Worm (Caenorhabditis elegans) whole organism, young adult: ENCODE results near the gene clec-150.
A peak's percentile ranks its signal among the peaks of the same experiment; 100 is the strongest.

Experiments
- B0035.1 ChIP-seq: sonication (generic microtip); optimal IDR thresholded peaks from 2 replicates; lab custom pipeline; 2016; ENCODE audit warnings: missing genetic modification characterization, mild to moderate bottlenecking, missing compliant biosample characterization, missing genotype, missing genetic modification reagents
- B0336.3 ChIP-seq: fragments of 200-800 bp; sonication (Bioruptor generic); IDR thresholded peaks from 2 replicates; pipeline ENCODE4 v1.3.6; 2022; ENCODE audit warnings: missing genetic modification characterization, missing compliant biosample characterization
- C06A6.2 ChIP-seq: fragments of 200-800 bp; sonication (Bioruptor generic); conservative IDR thresholded peaks from 2 replicates; pipeline ENCODE4 v1.3.6; 2022; ENCODE audit warnings: missing genetic modification characterization, missing compliant biosample characterization
- D2030.7 ChIP-seq: fragments of 200-800 bp; sonication (Bioruptor generic); IDR thresholded peaks from 2 replicates; pipeline ENCODE4 v1.3.6; 2022; ENCODE audit warnings: missing genetic modification reagents, missing genetic modification characterization, missing compliant biosample characterization
- F52B5.7 ChIP-seq: sonication (generic microtip); optimal IDR thresholded peaks from 2 replicates; lab custom pipeline; 2016; ENCODE audit warnings: mild to moderate bottlenecking, missing genetic modification characterization, missing compliant biosample characterization
- F55B11.4 ChIP-seq: sonication (generic microtip); optimal IDR thresholded peaks from 2 replicates; lab custom pipeline; 2016; ENCODE audit warnings: missing compliant biosample characterization, missing genetic modification characterization, borderline replicate concordance; ENCODE audit not compliant: insufficient read depth
- F57A8.1 ChIP-seq: fragments of 200-800 bp; sonication (Bioruptor generic); optimal IDR thresholded peaks from 2 replicates; lab custom pipeline; 2018; ENCODE audit warnings: mild to moderate bottlenecking, missing genetic modification characterization, moderate library complexity, missing compliant biosample characterization
- Y53F4B.3 ChIP-seq: fragments of 200-800 bp; sonication (Bioruptor generic); IDR thresholded peaks from 2 replicates; pipeline ENCODE4 v1.3.6; 2022; ENCODE audit warnings: missing genetic modification reagents, missing genetic modification characterization, missing compliant biosample characterization
- Y67H2A.10 ChIP-seq: fragments of 200-800 bp; sonication (Bioruptor generic); conservative IDR thresholded peaks from 2 replicates; pipeline ENCODE4 v1.3.6; 2022; ENCODE audit warnings: missing genetic modification reagents, missing genetic modification characterization, missing compliant biosample characterization
- Y79H2A.3 ChIP-seq: fragments of 200-800 bp; sonication (Bioruptor generic); conservative IDR thresholded peaks from 2 replicates; pipeline ENCODE4 v1.3.6; 2022; ENCODE audit warnings: missing genetic modification reagents, missing genetic modification characterization, missing compliant biosample characterization
- athp-1 ChIP-seq: sonication (generic microtip); optimal IDR thresholded peaks from 2 replicates; lab custom pipeline; 2017; ENCODE audit warnings: mild to moderate bottlenecking, missing genetic modification characterization, missing compliant biosample characterization
- attf-5 ChIP-seq: fragments of 200-800 bp; sonication (Bioruptor generic); optimal IDR thresholded peaks from 2 replicates; lab custom pipeline; 2018; ENCODE audit warnings: mild to moderate bottlenecking, missing genetic modification characterization, missing compliant biosample characterization
- attf-6 ChIP-seq: fragments of 200-800 bp; sonication (Bioruptor generic); IDR thresholded peaks from 2 replicates; pipeline ENCODE4 v1.3.6; 2022; ENCODE audit warnings: missing genetic modification reagents, missing genetic modification characterization, missing compliant biosample characterization
- ceh-79 ChIP-seq: sonication (generic microtip); optimal IDR thresholded peaks from 2 replicates; lab custom pipeline; 2017; ENCODE audit warnings: mild to moderate bottlenecking, missing genetic modification characterization, missing compliant biosample characterization
- dox-1 ChIP-seq: fragments of 200-800 bp; sonication (Bioruptor generic); IDR thresholded peaks from 2 replicates; pipeline ENCODE4 v1.3.6; 2022; ENCODE audit warnings: missing genetic modification reagents, missing genetic modification characterization, missing compliant biosample characterization
- egrh-3 ChIP-seq: fragments of 200-800 bp; sonication (Bioruptor generic); IDR thresholded peaks from 2 replicates; pipeline ENCODE4 v1.3.6; 2022; ENCODE audit warnings: missing genetic modification reagents, missing genetic modification characterization, missing compliant biosample characterization
- fkh-3 ChIP-seq: sonication (generic microtip); optimal IDR thresholded peaks from 2 replicates; lab custom pipeline; 2016; ENCODE audit warnings: mild to moderate bottlenecking, missing genetic modification characterization, missing compliant biosample characterization
- him-1 ChIP-seq: sonication (generic microtip); optimal IDR thresholded peaks from 2 replicates; lab custom pipeline; 2016; ENCODE audit warnings: missing genotype, missing genetic modification reagents, missing genetic modification characterization, missing compliant biosample characterization
- hmg-1.2 ChIP-seq: fragments of 200-800 bp; sonication (Bioruptor generic); IDR thresholded peaks from 2 replicates; pipeline ENCODE4 v1.3.6; 2022; ENCODE audit warnings: missing genetic modification reagents, missing genetic modification characterization, missing compliant biosample characterization
- lag-1 ChIP-seq: fragments of 200-800 bp; sonication (Bioruptor generic); IDR thresholded peaks from 2 replicates; pipeline ENCODE4 v1.3.6; 2022; ENCODE audit warnings: missing genetic modification reagents, missing genetic modification characterization, missing compliant biosample characterization
- lsl-1 ChIP-seq: fragments of 200-800 bp; sonication (Bioruptor generic); optimal IDR thresholded peaks from 2 replicates; lab custom pipeline; 2018; ENCODE audit warnings: mild to moderate bottlenecking, missing genetic modification characterization, moderate library complexity, missing compliant biosample characterization
- madf-10 ChIP-seq: sonication (generic microtip); optimal IDR thresholded peaks from 2 replicates; lab custom pipeline; 2016; ENCODE audit warnings: mild to moderate bottlenecking, missing genetic modification characterization, missing compliant biosample characterization
- madf-3 ChIP-seq: fragments of 200-800 bp; sonication (Bioruptor generic); IDR thresholded peaks from 2 replicates; pipeline ENCODE4 v1.3.6; 2022; ENCODE audit warnings: missing genetic modification reagents, missing genetic modification characterization, missing compliant biosample characterization
- mcd-1 ChIP-seq: fragments of 200-800 bp; sonication (Bioruptor generic); IDR thresholded peaks from 2 replicates; pipeline ENCODE4 v1.3.6; 2022; ENCODE audit warnings: missing genetic modification reagents, missing genetic modification characterization, missing compliant biosample characterization
- mxl-1 ChIP-seq: sonication (generic microtip); optimal IDR thresholded peaks from 2 replicates; lab custom pipeline; 2016; ENCODE audit warnings: missing genetic modification characterization, missing compliant biosample characterization
- nfya-2 ChIP-seq: fragments of 200-800 bp; sonication (Bioruptor generic); IDR thresholded peaks from 2 replicates; pipeline ENCODE4 v1.3.6; 2022; ENCODE audit warnings: missing genetic modification reagents, missing genetic modification characterization, missing compliant biosample characterization
- nhr-120 ChIP-seq: fragments of 200-800 bp; sonication (Bioruptor generic); IDR thresholded peaks from 2 replicates; pipeline ENCODE4 v1.3.6; 2022; ENCODE audit warnings: missing genetic modification characterization, missing compliant biosample characterization
- pbrm-1 ChIP-seq: fragments of 200-800 bp; sonication (Bioruptor generic); IDR thresholded peaks from 2 replicates; pipeline ENCODE4 v1.3.6; 2022; ENCODE audit warnings: missing genetic modification reagents, missing genetic modification characterization, missing compliant biosample characterization
- rec-8 ChIP-seq, 2 experiments: sonication (generic microtip); optimal IDR thresholded peaks; 2 replicates each; lab custom pipeline; 2016; ENCODE audit warnings: mild to moderate bottlenecking in 2 of 2, missing genetic modification characterization in 2 of 2, missing genetic modification reagents in 2 of 2, missing genotype in 2 of 2, missing biosample characterization in 1 of 2, missing compliant biosample characterization in 1 of 2, moderate library complexity in 1 of 2
- snpc-1.1 ChIP-seq: sonication (generic microtip); optimal IDR thresholded peaks from 2 replicates; lab custom pipeline; 2017; ENCODE audit warnings: missing genetic modification characterization, mild to moderate bottlenecking, missing compliant biosample characterization, antibody characterized with exemption, moderate library complexity, missing genotype, missing genetic modification reagents; ENCODE audit not compliant: insufficient read depth
- snpc-3.4 ChIP-seq: sonication (generic microtip); optimal IDR thresholded peaks from 2 replicates; lab custom pipeline; 2017; ENCODE audit warnings: missing genetic modification characterization, mild to moderate bottlenecking, missing compliant biosample characterization, antibody characterized with exemption, moderate library complexity, missing genotype, missing genetic modification reagents
- snpc-4 ChIP-seq, 5 experiments: fragments of 150-350 bp in 1 of 5; sonication (generic microtip) in 4 of 5; optimal IDR thresholded peaks; 2 replicates each; lab custom pipeline; 2014 to 2018; ENCODE audit warnings: missing genetic modification characterization in 5 of 5, missing biosample characterization in 3 of 5, antibody characterized with exemption in 2 of 5, mild to moderate bottlenecking in 2 of 5, missing compliant biosample characterization in 2 of 5, missing genotype in 2 of 5, moderate library complexity in 2 of 5, missing genetic modification reagents in 1 of 5
- sptf-2 ChIP-seq: fragments of 200-800 bp; sonication (Bioruptor generic); optimal IDR thresholded peaks from 2 replicates; lab custom pipeline; 2018; ENCODE audit warnings: mild to moderate bottlenecking, missing genetic modification characterization, missing compliant biosample characterization
- tbx-9 ChIP-seq: sonication (generic microtip); optimal IDR thresholded peaks from 2 replicates; lab custom pipeline; 2016; ENCODE audit warnings: borderline replicate concordance, missing genetic modification characterization, inconsistent platforms, missing compliant biosample characterization
- zfh-2 ChIP-seq: fragments of 200-800 bp; sonication (Bioruptor generic); conservative IDR thresholded peaks from 2 replicates; pipeline ENCODE4 v1.3.6; 2022; ENCODE audit warnings: missing genetic modification reagents, missing genetic modification characterization, missing compliant biosample characterization
- ztf-26 ChIP-seq: sonication (generic microtip); optimal IDR thresholded peaks from 2 replicates; lab custom pipeline; 2017; ENCODE audit warnings: missing genetic modification characterization, missing compliant biosample characterization
- ztf-6 ChIP-seq: fragments of 200-800 bp; sonication (Bioruptor generic); IDR thresholded peaks from 2 replicates; pipeline ENCODE4 v1.3.6; 2022; ENCODE audit warnings: missing genetic modification reagents, missing genetic modification characterization, missing compliant biosample characterization

clec-150 gene

ce11 chrIII:964637-965036, 37.9 kb upstream of the clec-150 start:
- TF ChIP-seq ceh-79: no peak

- TF ChIP-seq mcd-1 (GFP tag; lab: Robert Waterston, UW): no peak
- TF ChIP-seq athp-1 (tag; lab: Kevin White, UChicago): no peak
- TF ChIP-seq B0035.1: no peak
- TF ChIP-seq nhr-120 (GFP tag; lab: Robert Waterston, UW): no peak
- TF ChIP-seq attf-6: no peak
- TF ChIP-seq egrh-3: no peak
- TF ChIP-seq F52B5.7: no peak
- TF ChIP-seq nfya-2 (GFP tag; lab: Robert Waterston, UW): no peak
- no peak for TF ChIP-seq lsl-1 (GFP tag; lab: Kevin White, UChicago)
- no peak for TF ChIP-seq Y53F4B.3 (GFP tag; lab: Robert Waterston, UW)
- no peak for TF ChIP-seq tbx-9
- TF ChIP-seq snpc-3.4 (tag; lab: Kevin White, UChicago): no peak
- TF ChIP-seq attf-5 (GFP tag; lab: Kevin White, UChicago): no peak
- no peak for TF ChIP-seq hmg-1.2
- no peak for TF ChIP-seq madf-10
- no peak for TF ChIP-seq mxl-1
- TF ChIP-seq sptf-2: no peak
- no peak for TF ChIP-seq Y79H2A.3 (GFP tag; lab: Robert Waterston, UW)
- TF ChIP-seq him-1 (tag; lab: Kevin White, UChicago): no peak
- TF ChIP-seq F55B11.4 (tag; lab: Kevin White, UChicago): no peak
These were observed 36.2 kb upstream of the clec-150 start for ce11 chrIII:966259-966658.

ce11 chrIII:970928-971327, 31.6 kb upstream of the clec-150 start:
- TF ChIP-seq madf-3 (GFP tag; lab: Robert Waterston, UW): 0 out of 2 replicates have a peak, but pooled peaks have one; percentile 13
- TF ChIP-seq D2030.7 (GFP tag; lab: Robert Waterston, UW): no peak
- TF ChIP-seq ztf-26 (tag; lab: Kevin White, UChicago): no peak
- TF ChIP-seq tbx-9: no peak
- no peak for TF ChIP-seq snpc-4 (GFP tag; optimal IDR thresholded peaks at IDR 0.05; lab: Kevin White, UChicago)
- TF ChIP-seq snpc-4 (tag; optimal IDR thresholded peaks at IDR 0.05; lab: Kevin White, UChicago): peak in 1 of 4 experiments; percentile 86
- 0 out of 2 replicates have a peak, but pooled peaks have one; percentile 24 for TF ChIP-seq hmg-1.2
- TF ChIP-seq Y67H2A.10 (GFP tag; lab: Robert Waterston, UW): no peak
- no peak for TF ChIP-seq F57A8.1 (GFP tag; lab: Kevin White, UChicago)
- peak; percentile 84 for TF ChIP-seq zfh-2 (GFP tag; lab: Robert Waterston, UW)
- TF ChIP-seq egrh-3: peak; percentile 56; the same call in 1 of the 2 replicates
- no peak for TF ChIP-seq C06A6.2 (GFP tag; lab: Robert Waterston, UW)
- TF ChIP-seq ztf-6 (GFP tag; lab: Robert Waterston, UW): no peak
- no peak for TF ChIP-seq fkh-3 (tag; lab: Kevin White, UChicago)
- TF ChIP-seq rec-8 (tag; optimal IDR thresholded peaks at IDR 0.05; lab: Kevin White, UChicago): no peak
- TF ChIP-seq snpc-1.1: peak; percentile 43
- no peak for TF ChIP-seq attf-6
- TF ChIP-seq pbrm-1: 0 out of 2 replicates have a peak, but pooled peaks have one; percentile 18
- TF ChIP-seq dox-1 (GFP tag; lab: Robert Waterston, UW): no peak
- TF ChIP-seq lag-1: no peak
- TF ChIP-seq B0336.3 (GFP tag; lab: Robert Waterston, UW): no peak
